Fruit fly (Drosophila melanogaster) whole organism, pupa: ENCODE measurements around the gene rec.

Experiments
- CG10348 ChIP-seq: fragments of 200-800 bp; sonication (Bioruptor generic); IDR thresholded peaks from 2 replicates; pipeline ENCODE4 v1.3.6; 2022; ENCODE audit warnings: missing biosample characterization, missing genetic modification characterization
- CG12605 ChIP-seq: fragments of 200-800 bp; sonication (Bioruptor generic); IDR thresholded peaks from 2 replicates; pipeline ENCODE4 v1.3.6; 2022; ENCODE audit warnings: missing biosample characterization, missing genetic modification characterization
- CG32121 ChIP-seq: fragments of 200-800 bp; sonication (Bioruptor generic); IDR thresholded peaks from 2 replicates; pipeline ENCODE4 v1.3.6; 2022; ENCODE audit warnings: missing biosample characterization, missing genetic modification characterization
- CG34367 ChIP-seq: fragments of 200-800 bp; sonication (Bioruptor generic); optimal IDR thresholded peaks from 2 replicates; lab custom pipeline; 2018; ENCODE audit warnings: missing biosample characterization, mild to moderate bottlenecking, missing genetic modification characterization
- CG8159 ChIP-seq: fragments of 200-800 bp; sonication (Bioruptor generic); optimal IDR thresholded peaks from 3 replicates; lab custom pipeline; 2018; ENCODE audit warnings: missing biosample characterization, mild to moderate bottlenecking, missing genetic modification characterization, moderate library complexity
- EcR ChIP-seq: fragments of 200-800 bp; sonication (Bioruptor generic); optimal IDR thresholded peaks from 3 replicates; lab custom pipeline; 2019; ENCODE audit warnings: missing biosample characterization, missing genetic modification characterization, mild to moderate bottlenecking, moderate library complexity, missing genetic modification reagents
- Pif1A ChIP-seq: fragments of 200-800 bp; sonication (Bioruptor generic); optimal IDR thresholded peaks from 3 replicates; lab custom pipeline; 2016; ENCODE audit warnings: missing biosample characterization, missing genetic modification characterization
- fd96Ca ChIP-seq: fragments of 200-800 bp; sonication (Bioruptor generic); IDR thresholded peaks from 3 replicates; pipeline ENCODE4 v1.3.6; 2022; ENCODE audit warnings: missing biosample characterization, missing genetic modification characterization

- TF ChIP-seq fd96Ca (GFP tag; lab: Robert Waterston, UW), result no peak
- TF ChIP-seq CG12605 (GFP tag; lab: Robert Waterston, UW), result no peak
- no peak for TF ChIP-seq CG8159 (tag; lab: Kevin White, UChicago)
- TF ChIP-seq EcR (GFP tag; lab: Kevin White, UChicago), result no peak
- no peak for TF ChIP-seq Pif1A (GFP tag; lab: Kevin White, UChicago)
- no peak for TF ChIP-seq CG32121
- no peak for TF ChIP-seq CG34367 (tag; lab: Kevin White, UChicago)
- no peak for TF ChIP-seq CG10348 (GFP tag; lab: Robert Waterston, UW)
Observed at dm6 chr3R:15857189-15857767, 24.8 kb upstream of the rec start, which contains the start of gene Hmt-1.
